Worm (Caenorhabditis elegans) whole organism, mixed stage, embryonic: ENCODE measurements around the gene rei-2.

Experiments
- M03D4.4 ChIP-seq: sonication (generic microtip); optimal IDR thresholded peaks from 2 replicates; lab custom pipeline; 2017; ENCODE audit warnings: mild to moderate bottlenecking, missing genetic modification characterization, missing compliant biosample characterization
- bed-3 ChIP-seq: fragments of 200-800 bp; sonication (Bioruptor generic); optimal IDR thresholded peaks from 3 replicates; lab custom pipeline; 2018; ENCODE audit warnings: mild to moderate bottlenecking, missing genetic modification characterization, moderate library complexity, missing compliant biosample characterization
- blmp-1 ChIP-seq: fragments of 150-350 bp; optimal IDR thresholded peaks from 2 replicates; lab custom pipeline; 2014; ENCODE audit warnings: missing biosample characterization, missing genetic modification characterization
- ceh-39 ChIP-seq: fragments of 150-350 bp; optimal IDR thresholded peaks from 2 replicates; lab custom pipeline; 2014; ENCODE audit warnings: missing biosample characterization, missing genetic modification characterization
- ceh-43 ChIP-seq: fragments of 200-800 bp; sonication (Bioruptor generic); optimal IDR thresholded peaks from 2 replicates; lab custom pipeline; 2018; ENCODE audit warnings: mild to moderate bottlenecking, missing genetic modification characterization, moderate library complexity, missing compliant biosample characterization
- ceh-83 ChIP-seq: fragments of 200-800 bp; sonication (Bioruptor generic); optimal IDR thresholded peaks from 2 replicates; lab custom pipeline; 2018; ENCODE audit warnings: mild to moderate bottlenecking, missing genetic modification characterization, missing compliant biosample characterization
- ces-1 ChIP-seq: fragments of 150-350 bp; optimal IDR thresholded peaks from 2 replicates; lab custom pipeline; 2014; ENCODE audit warnings: missing biosample characterization, missing genetic modification reagents, missing genetic modification characterization
- cnd-1 ChIP-seq: fragments of 200-800 bp; sonication (Bioruptor generic); optimal IDR thresholded peaks from 2 replicates; lab custom pipeline; 2018; ENCODE audit warnings: mild to moderate bottlenecking, missing genetic modification characterization, missing compliant biosample characterization
- elt-1 ChIP-seq: sonication (generic microtip); optimal IDR thresholded peaks from 2 replicates; lab custom pipeline; 2017; ENCODE audit warnings: missing genetic modification characterization, mild to moderate bottlenecking, missing compliant biosample characterization, antibody characterized with exemption, moderate library complexity, borderline replicate concordance; ENCODE audit not compliant: insufficient read depth
- elt-3 ChIP-seq: fragments of 150-350 bp; optimal IDR thresholded peaks from 2 replicates; lab custom pipeline; 2014; ENCODE audit warnings: missing biosample characterization, missing genetic modification characterization
- flh-1 ChIP-seq: fragments of 200-800 bp; sonication (Bioruptor generic); optimal IDR thresholded peaks from 2 replicates; lab custom pipeline; 2018; ENCODE audit warnings: mild to moderate bottlenecking, missing genetic modification characterization, moderate library complexity, missing compliant biosample characterization
- ham-2 ChIP-seq: fragments of 200-800 bp; sonication (Bioruptor generic); optimal IDR thresholded peaks from 2 replicates; lab custom pipeline; 2018; ENCODE audit warnings: mild to moderate bottlenecking, missing genetic modification characterization, missing compliant biosample characterization
- hlh-1 ChIP-seq: fragments of 150-350 bp; optimal IDR thresholded peaks from 2 replicates; lab custom pipeline; 2014; ENCODE audit warnings: missing biosample characterization, missing genetic modification reagents, missing genetic modification characterization
- lin-13 ChIP-seq: fragments of 150-350 bp; optimal IDR thresholded peaks from 2 replicates; lab custom pipeline; 2014; ENCODE audit warnings: missing biosample characterization, missing genetic modification characterization
- lin-32 ChIP-seq: fragments of 200-800 bp; sonication (Bioruptor generic); optimal IDR thresholded peaks from 2 replicates; lab custom pipeline; 2018; ENCODE audit warnings: mild to moderate bottlenecking, missing genetic modification characterization, missing compliant biosample characterization
- lsy-2 ChIP-seq: fragments of 150-350 bp; optimal IDR thresholded peaks from 2 replicates; lab custom pipeline; 2014; ENCODE audit warnings: missing biosample characterization, missing genetic modification characterization
- mab-5 ChIP-seq: fragments of 150-350 bp; optimal IDR thresholded peaks from 2 replicates; lab custom pipeline; 2014; ENCODE audit warnings: missing biosample characterization, missing genetic modification characterization
- mep-1 ChIP-seq: fragments of 150-350 bp; optimal IDR thresholded peaks from 2 replicates; lab custom pipeline; 2017; ENCODE audit warnings: missing biosample characterization, missing genetic modification reagents, missing genetic modification characterization, inconsistent platforms
- mls-2 ChIP-seq: sonication (generic microtip); optimal IDR thresholded peaks from 2 replicates; lab custom pipeline; 2016; ENCODE audit warnings: mild to moderate bottlenecking, missing genetic modification characterization, moderate library complexity, missing compliant biosample characterization
- nhr-237 ChIP-seq: fragments of 150-350 bp; optimal IDR thresholded peaks from 2 replicates; lab custom pipeline; 2014; ENCODE audit warnings: missing biosample characterization, missing genetic modification characterization
- nhr-76 ChIP-seq: sonication (generic microtip); optimal IDR thresholded peaks from 2 replicates; lab custom pipeline; 2017; ENCODE audit warnings: missing biosample characterization, missing genetic modification characterization
- pha-4 ChIP-seq: fragments of 150-350 bp; optimal IDR thresholded peaks from 2 replicates; lab custom pipeline; 2018; ENCODE audit warnings: missing biosample characterization, missing genetic modification reagents, missing genetic modification characterization
- sem-2 ChIP-seq: fragments of 200-800 bp; sonication (Bioruptor generic); optimal IDR thresholded peaks from 2 replicates; lab custom pipeline; 2018; ENCODE audit warnings: mild to moderate bottlenecking, missing genetic modification characterization, missing compliant biosample characterization
- sptf-1 ChIP-seq: sonication (generic microtip); optimal IDR thresholded peaks from 2 replicates; lab custom pipeline; 2017; ENCODE audit warnings: mild to moderate bottlenecking, missing genetic modification characterization, moderate library complexity, missing compliant biosample characterization
- unc-120 ChIP-seq: sonication (generic microtip); optimal IDR thresholded peaks from 2 replicates; lab custom pipeline; 2017; ENCODE audit warnings: missing genetic modification characterization, missing compliant biosample characterization; ENCODE audit not compliant: poor library complexity, severe bottlenecking
- unc-62 ChIP-seq: fragments of 150-350 bp; optimal IDR thresholded peaks from 2 replicates; lab custom pipeline; 2014; ENCODE audit warnings: missing biosample characterization, missing genetic modification reagents, missing genetic modification characterization
- ztf-11 ChIP-seq: fragments of 150-350 bp; optimal IDR thresholded peaks from 2 replicates; lab custom pipeline; 2014; ENCODE audit warnings: missing biosample characterization, missing genetic modification characterization

The rei-2 gene

DNA sequence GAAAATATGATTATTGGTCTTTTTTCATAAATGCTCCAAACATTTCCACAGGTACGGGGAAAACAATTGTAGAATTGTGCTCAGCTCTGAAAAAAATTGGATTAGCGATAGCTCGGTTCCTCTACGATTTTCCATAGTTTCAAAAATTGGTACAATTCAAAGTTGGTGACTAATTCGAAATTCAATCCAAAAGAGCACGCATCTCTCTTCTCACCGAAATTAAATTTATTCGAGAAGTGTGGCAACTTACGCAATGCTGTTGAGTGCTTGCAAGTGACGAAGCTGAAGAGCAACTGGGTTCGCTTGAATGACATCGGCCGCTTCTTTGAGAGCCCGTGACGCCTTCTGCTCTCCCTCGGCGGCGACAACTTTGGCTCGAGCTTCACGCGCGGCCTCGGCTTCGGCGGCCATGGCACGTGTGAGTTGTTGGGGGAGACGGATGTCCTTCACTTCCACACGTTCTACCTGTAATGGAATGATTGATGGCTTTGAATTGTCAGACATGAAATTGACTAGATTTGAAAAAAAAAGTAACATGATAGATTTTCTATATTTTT, 30.0 kb downstream of the rei-2 start:
- TF ChIP-seq ceh-39 (tag; lab: Kevin White, UChicago) (no peak), ces-1 (GFP tag; lab: Kevin White, UChicago) (peak; percentile 95), elt-3 (tag; lab: Kevin White, UChicago) (no peak), nhr-237 (tag; lab: Kevin White, UChicago) (no peak), cnd-1 (tag; lab: Kevin White, UChicago) (no peak), elt-1 (tag; lab: Kevin White, UChicago) (no peak)
- TF ChIP-seq, all 35 proteins: peak for 1

DNA sequence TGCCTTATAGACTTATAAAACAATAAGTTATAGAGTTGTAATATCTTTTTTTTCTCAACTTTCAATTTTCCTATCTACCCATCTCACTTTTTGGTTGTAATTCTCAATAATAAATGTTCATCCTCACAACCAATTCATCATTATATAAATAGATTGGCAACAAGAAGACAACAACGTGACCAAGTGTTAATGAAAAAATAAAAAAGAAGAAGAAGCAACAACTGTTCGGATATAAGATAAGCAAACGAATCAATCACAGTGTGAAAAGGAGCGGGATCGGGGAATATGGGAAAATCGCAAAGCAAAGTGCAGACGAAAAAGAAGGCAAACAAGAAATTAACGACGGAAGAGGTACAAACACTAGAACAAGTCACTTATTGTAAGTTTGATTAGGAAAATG, 34.0 kb downstream of the rei-2 start, which contains the start of gene ncs-3:
Gene ncs-3 (plus strand): TSS at position 153 of the 400 bp plus-strand sequence.
- TF ChIP-seq ztf-11 (tag; lab: Kevin White, UChicago) (no peak), ceh-39 (tag; lab: Kevin White, UChicago) (no peak), flh-1 (GFP tag; lab: Kevin White, UChicago) (no peak), unc-62 (peak; percentile 71), sem-2 (GFP tag; lab: Kevin White, UChicago) (no peak), nhr-76 (no peak), M03D4.4 (no peak), unc-120 (peak; percentile 62), mab-5 (tag; lab: Kevin White, UChicago) (no peak), lin-13 (tag; lab: Kevin White, UChicago) (no peak), nhr-237 (tag; lab: Kevin White, UChicago) (no peak), hlh-1 (tag; lab: Kevin White, UChicago) (peak; percentile 36)

- TF ChIP-seq ces-1 (GFP tag; lab: Kevin White, UChicago) = no peak
- TF ChIP-seq unc-62 = no peak
- TF ChIP-seq blmp-1 (tag; lab: Kevin White, UChicago) = no peak
- no peak for TF ChIP-seq ham-2 (GFP tag; lab: Kevin White, UChicago)
- TF ChIP-seq ztf-11 (tag; lab: Kevin White, UChicago) = no peak
- no peak for TF ChIP-seq nhr-76
- TF ChIP-seq mls-2 (tag; lab: Kevin White, UChicago) = no peak
- no peak for TF ChIP-seq hlh-1 (tag; lab: Kevin White, UChicago)
- no peak for TF ChIP-seq pha-4
- TF ChIP-seq mab-5 (tag; lab: Kevin White, UChicago) = no peak
- TF ChIP-seq M03D4.4 = no peak
- TF ChIP-seq ceh-43 (GFP tag; lab: Kevin White, UChicago) = no peak
- TF ChIP-seq lsy-2 (tag; lab: Kevin White, UChicago) = no peak
These were observed 35.0 kb downstream of the rei-2 start for ce11 chrX:1052960-1053359.

- TF ChIP-seq sptf-1 (no peak), unc-62 (peak; percentile 79), unc-120 (peak; percentile 1)
These were observed 36.9 kb downstream of the rei-2 start for ce11 chrX:1051041-1051440.

ce11 chrX:1046156-1046831, 41.7 kb downstream of the rei-2 start, which contains the start of gene vpat-1:
TSS of gene vpat-1 (minus strand) at chrX:1046206.
- no peak for TF ChIP-seq mls-2 (tag; lab: Kevin White, UChicago)
- no peak for TF ChIP-seq mep-1 (tag; lab: Kevin White, UChicago)
- TF ChIP-seq, all 35 proteins: peak for 0

DNA sequence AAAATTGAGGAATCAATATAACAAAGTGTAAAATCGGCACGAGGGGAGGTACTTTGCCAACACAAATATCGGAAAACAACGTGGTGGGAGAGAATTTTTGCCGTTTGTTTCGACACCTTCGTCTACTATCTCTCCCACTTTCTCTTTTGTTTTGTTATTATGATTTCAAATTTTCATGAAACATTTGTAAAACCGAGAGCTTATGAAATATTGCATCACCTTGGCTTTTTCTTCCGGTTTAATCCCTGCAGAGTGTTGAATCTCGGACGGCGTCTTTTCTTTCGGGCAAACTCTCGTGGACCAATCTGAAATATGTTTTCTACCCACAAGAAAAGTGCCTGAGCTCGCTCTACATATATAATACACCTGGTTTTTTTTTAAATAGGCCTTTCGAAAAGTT, 43.6 kb downstream of the rei-2 start:
- TF ChIP-seq ceh-83 = no peak

ce11 chrX:1038347-1038746, 49.6 kb downstream of the rei-2 start, which contains the start of gene F55A4.7:
TSS of gene F55A4.7 (minus strand) at chrX:1038447.
- TF ChIP-seq pha-4 (no peak), ceh-39 (tag; lab: Kevin White, UChicago) (no peak), ceh-43 (GFP tag; lab: Kevin White, UChicago) (no peak), ceh-83 (no peak), sem-2 (GFP tag; lab: Kevin White, UChicago) (no peak), bed-3 (GFP tag; lab: Kevin White, UChicago) (no peak), lin-32 (GFP tag; lab: Kevin White, UChicago) (no peak), flh-1 (GFP tag; lab: Kevin White, UChicago) (no peak), elt-1 (tag; lab: Kevin White, UChicago) (no peak), ztf-11 (tag; lab: Kevin White, UChicago) (no peak), lsy-2 (tag; lab: Kevin White, UChicago) (no peak)
